Worm (Caenorhabditis elegans) whole organism, young adult: ENCODE results near the gene C34H4.2.

Experiments
- B0261.1 ChIP-seq: sonication (generic microtip); optimal IDR thresholded peaks from 2 replicates; lab custom pipeline; 2016; ENCODE audit warnings: mild to moderate bottlenecking, missing genetic modification characterization, moderate library complexity, missing compliant biosample characterization
- D2030.7 ChIP-seq: fragments of 200-800 bp; sonication (Bioruptor generic); IDR thresholded peaks from 2 replicates; pipeline ENCODE4 v1.3.6; 2022; ENCODE audit warnings: missing genetic modification reagents, missing genetic modification characterization, missing compliant biosample characterization
- F10E7.11 ChIP-seq: sonication (generic microtip); optimal IDR thresholded peaks from 2 replicates; lab custom pipeline; 2017; ENCODE audit warnings: mild to moderate bottlenecking, missing genetic modification characterization, moderate library complexity, missing compliant biosample characterization
- F37B4.10 ChIP-seq: fragments of 200-800 bp; sonication (Bioruptor generic); IDR thresholded peaks from 2 replicates; pipeline ENCODE4 v1.3.6; 2022; ENCODE audit warnings: missing genetic modification characterization, missing compliant biosample characterization
- F39B2.1 ChIP-seq: fragments of 200-800 bp; sonication (Bioruptor generic); IDR thresholded peaks from 2 replicates; pipeline ENCODE4 v1.3.6; 2022; ENCODE audit warnings: missing genetic modification reagents, missing genetic modification characterization, missing compliant biosample characterization
- Y53F4B.3 ChIP-seq: fragments of 200-800 bp; sonication (Bioruptor generic); IDR thresholded peaks from 2 replicates; pipeline ENCODE4 v1.3.6; 2022; ENCODE audit warnings: missing genetic modification reagents, missing genetic modification characterization, missing compliant biosample characterization
- Y53G8AR.9 ChIP-seq: fragments of 200-800 bp; sonication (Bioruptor generic); conservative IDR thresholded peaks from 2 replicates; pipeline ENCODE4 v1.3.6; 2022; ENCODE audit warnings: missing genetic modification reagents, missing genetic modification characterization, missing compliant biosample characterization
- ZK185.1 ChIP-seq: sonication (generic microtip); optimal IDR thresholded peaks from 2 replicates; lab custom pipeline; 2016; ENCODE audit warnings: mild to moderate bottlenecking, missing genetic modification characterization, missing compliant biosample characterization; ENCODE audit not compliant: poor library complexity, severe bottlenecking
- attf-5 ChIP-seq: fragments of 200-800 bp; sonication (Bioruptor generic); optimal IDR thresholded peaks from 2 replicates; lab custom pipeline; 2018; ENCODE audit warnings: mild to moderate bottlenecking, missing genetic modification characterization, missing compliant biosample characterization
- bed-1 ChIP-seq: fragments of 200-800 bp; sonication (Bioruptor generic); IDR thresholded peaks from 2 replicates; pipeline ENCODE4 v1.3.6; 2022; ENCODE audit warnings: missing genetic modification reagents, missing genetic modification characterization, missing compliant biosample characterization
- ceh-79 ChIP-seq: sonication (generic microtip); optimal IDR thresholded peaks from 2 replicates; lab custom pipeline; 2017; ENCODE audit warnings: mild to moderate bottlenecking, missing genetic modification characterization, missing compliant biosample characterization
- die-1 ChIP-seq: sonication (generic microtip); optimal IDR thresholded peaks from 2 replicates; lab custom pipeline; 2016; ENCODE audit warnings: missing genotype, mild to moderate bottlenecking, missing genetic modification characterization, missing compliant biosample characterization
- dox-1 ChIP-seq: fragments of 200-800 bp; sonication (Bioruptor generic); IDR thresholded peaks from 2 replicates; pipeline ENCODE4 v1.3.6; 2022; ENCODE audit warnings: missing genetic modification reagents, missing genetic modification characterization, missing compliant biosample characterization
- ekl-4 ChIP-seq: fragments of 200-800 bp; sonication (Bioruptor generic); IDR thresholded peaks from 2 replicates; pipeline ENCODE4 v1.3.6; 2022; ENCODE audit warnings: missing genetic modification reagents, missing genetic modification characterization, missing compliant biosample characterization
- him-1 ChIP-seq: sonication (generic microtip); optimal IDR thresholded peaks from 2 replicates; lab custom pipeline; 2016; ENCODE audit warnings: missing genotype, missing genetic modification reagents, missing genetic modification characterization, missing compliant biosample characterization
- hmg-20 ChIP-seq: fragments of 200-800 bp; sonication (Bioruptor generic); IDR thresholded peaks from 2 replicates; pipeline ENCODE4 v1.3.6; 2022; ENCODE audit warnings: missing genetic modification reagents, missing genetic modification characterization, missing compliant biosample characterization
- let-526 ChIP-seq: fragments of 200-800 bp; sonication (Bioruptor generic); IDR thresholded peaks from 2 replicates; pipeline ENCODE4 v1.3.6; 2022; ENCODE audit warnings: missing genetic modification reagents, missing genetic modification characterization, missing compliant biosample characterization
- lir-1 ChIP-seq: fragments of 200-800 bp; sonication (Bioruptor generic); conservative IDR thresholded peaks from 2 replicates; pipeline ENCODE4 v1.3.6; 2022; ENCODE audit warnings: missing genetic modification reagents, missing genetic modification characterization, missing compliant biosample characterization
- lsl-1 ChIP-seq: fragments of 200-800 bp; sonication (Bioruptor generic); optimal IDR thresholded peaks from 2 replicates; lab custom pipeline; 2018; ENCODE audit warnings: mild to moderate bottlenecking, missing genetic modification characterization, moderate library complexity, missing compliant biosample characterization
- madf-10 ChIP-seq: sonication (generic microtip); optimal IDR thresholded peaks from 2 replicates; lab custom pipeline; 2016; ENCODE audit warnings: mild to moderate bottlenecking, missing genetic modification characterization, missing compliant biosample characterization
- madf-6 ChIP-seq: fragments of 200-800 bp; sonication (Bioruptor generic); IDR thresholded peaks from 2 replicates; pipeline ENCODE4 v1.3.6; 2022; ENCODE audit warnings: missing genetic modification reagents, missing genetic modification characterization, missing compliant biosample characterization
- mcd-1 ChIP-seq: fragments of 200-800 bp; sonication (Bioruptor generic); IDR thresholded peaks from 2 replicates; pipeline ENCODE4 v1.3.6; 2022; ENCODE audit warnings: missing genetic modification reagents, missing genetic modification characterization, missing compliant biosample characterization
- mxl-1 ChIP-seq: sonication (generic microtip); optimal IDR thresholded peaks from 2 replicates; lab custom pipeline; 2016; ENCODE audit warnings: missing genetic modification characterization, missing compliant biosample characterization
- nfya-2 ChIP-seq: fragments of 200-800 bp; sonication (Bioruptor generic); IDR thresholded peaks from 2 replicates; pipeline ENCODE4 v1.3.6; 2022; ENCODE audit warnings: missing genetic modification reagents, missing genetic modification characterization, missing compliant biosample characterization
- nhr-120 ChIP-seq: fragments of 200-800 bp; sonication (Bioruptor generic); IDR thresholded peaks from 2 replicates; pipeline ENCODE4 v1.3.6; 2022; ENCODE audit warnings: missing genetic modification characterization, missing compliant biosample characterization
- nhr-179 ChIP-seq: sonication (generic microtip); optimal IDR thresholded peaks from 2 replicates; lab custom pipeline; 2016; ENCODE audit warnings: mild to moderate bottlenecking, missing genetic modification characterization, missing compliant biosample characterization
- nhr-27 ChIP-seq: fragments of 200-800 bp; sonication (Bioruptor generic); optimal IDR thresholded peaks from 2 replicates; lab custom pipeline; 2018; ENCODE audit warnings: mild to moderate bottlenecking, missing genetic modification characterization, moderate library complexity, missing compliant biosample characterization
- nhr-80 ChIP-seq: sonication (generic microtip); optimal IDR thresholded peaks from 2 replicates; lab custom pipeline; 2016; ENCODE audit warnings: missing genetic modification characterization, missing compliant biosample characterization
- nhr-90 ChIP-seq: sonication (generic microtip); optimal IDR thresholded peaks from 2 replicates; lab custom pipeline; 2016; ENCODE audit warnings: missing genotype, mild to moderate bottlenecking, missing genetic modification characterization, missing compliant biosample characterization
- pha-4 ChIP-seq: fragments of 150-350 bp; sonication (generic microtip); optimal IDR thresholded peaks from 2 replicates; lab custom pipeline; 2014; ENCODE audit warnings: missing biosample characterization, missing genetic modification reagents, missing genetic modification characterization
- rcor-1 ChIP-seq: fragments of 200-800 bp; sonication (Bioruptor generic); IDR thresholded peaks from 2 replicates; pipeline ENCODE4 v1.3.6; 2022; ENCODE audit warnings: missing genetic modification reagents, missing genetic modification characterization, missing compliant biosample characterization
- rec-8 ChIP-seq, 2 experiments: sonication (generic microtip); optimal IDR thresholded peaks; 2 replicates each; lab custom pipeline; 2016; ENCODE audit warnings: mild to moderate bottlenecking in 2 of 2, missing genetic modification characterization in 2 of 2, missing genetic modification reagents in 2 of 2, missing genotype in 2 of 2, missing biosample characterization in 1 of 2, missing compliant biosample characterization in 1 of 2, moderate library complexity in 1 of 2
- rpc-1 ChIP-seq, 2 experiments: fragments of 150-350 bp in 1 of 2; sonication (generic microtip) in 1 of 2; optimal IDR thresholded peaks; 2 replicates each; lab custom pipeline; 2014 to 2018; ENCODE audit warnings: missing biosample characterization in 1 of 2, missing genetic modification characterization in 1 of 2, missing genetic modification reagents in 1 of 2, missing genotype in 1 of 2
- sea-2 ChIP-seq: fragments of 200-800 bp; sonication (Bioruptor generic); IDR thresholded peaks from 2 replicates; pipeline ENCODE4 v1.3.6; 2022; ENCODE audit warnings: missing genetic modification characterization, missing compliant biosample characterization
- snpc-1.1 ChIP-seq: sonication (generic microtip); optimal IDR thresholded peaks from 2 replicates; lab custom pipeline; 2017; ENCODE audit warnings: missing genetic modification characterization, mild to moderate bottlenecking, missing compliant biosample characterization, antibody characterized with exemption, moderate library complexity, missing genotype, missing genetic modification reagents; ENCODE audit not compliant: insufficient read depth
- snpc-1.3 ChIP-seq: sonication (generic microtip); optimal IDR thresholded peaks from 2 replicates; lab custom pipeline; 2017; ENCODE audit warnings: missing genetic modification characterization, mild to moderate bottlenecking, missing compliant biosample characterization, antibody characterized with exemption, moderate library complexity, missing genotype, missing genetic modification reagents; ENCODE audit not compliant: insufficient read depth
- somi-1 ChIP-seq: fragments of 200-800 bp; sonication (Bioruptor generic); optimal IDR thresholded peaks from 2 replicates; lab custom pipeline; 2018; ENCODE audit warnings: mild to moderate bottlenecking, missing genetic modification characterization, missing compliant biosample characterization
- sptf-2 ChIP-seq: fragments of 200-800 bp; sonication (Bioruptor generic); optimal IDR thresholded peaks from 2 replicates; lab custom pipeline; 2018; ENCODE audit warnings: mild to moderate bottlenecking, missing genetic modification characterization, missing compliant biosample characterization
- tbp1 ChIP-seq: fragments of 200-800 bp; sonication (Bioruptor generic); optimal IDR thresholded peaks from 2 replicates; lab custom pipeline; 2018; ENCODE audit warnings: mild to moderate bottlenecking, missing genetic modification characterization, missing compliant biosample characterization
- zfh-2 ChIP-seq: fragments of 200-800 bp; sonication (Bioruptor generic); conservative IDR thresholded peaks from 2 replicates; pipeline ENCODE4 v1.3.6; 2022; ENCODE audit warnings: missing genetic modification reagents, missing genetic modification characterization, missing compliant biosample characterization
- ztf-22 ChIP-seq: fragments of 200-800 bp; sonication (Bioruptor generic); optimal IDR thresholded peaks from 2 replicates; lab custom pipeline; 2018; ENCODE audit warnings: mild to moderate bottlenecking, missing genetic modification characterization, moderate library complexity, missing compliant biosample characterization

Gene C34H4.2

DNA sequence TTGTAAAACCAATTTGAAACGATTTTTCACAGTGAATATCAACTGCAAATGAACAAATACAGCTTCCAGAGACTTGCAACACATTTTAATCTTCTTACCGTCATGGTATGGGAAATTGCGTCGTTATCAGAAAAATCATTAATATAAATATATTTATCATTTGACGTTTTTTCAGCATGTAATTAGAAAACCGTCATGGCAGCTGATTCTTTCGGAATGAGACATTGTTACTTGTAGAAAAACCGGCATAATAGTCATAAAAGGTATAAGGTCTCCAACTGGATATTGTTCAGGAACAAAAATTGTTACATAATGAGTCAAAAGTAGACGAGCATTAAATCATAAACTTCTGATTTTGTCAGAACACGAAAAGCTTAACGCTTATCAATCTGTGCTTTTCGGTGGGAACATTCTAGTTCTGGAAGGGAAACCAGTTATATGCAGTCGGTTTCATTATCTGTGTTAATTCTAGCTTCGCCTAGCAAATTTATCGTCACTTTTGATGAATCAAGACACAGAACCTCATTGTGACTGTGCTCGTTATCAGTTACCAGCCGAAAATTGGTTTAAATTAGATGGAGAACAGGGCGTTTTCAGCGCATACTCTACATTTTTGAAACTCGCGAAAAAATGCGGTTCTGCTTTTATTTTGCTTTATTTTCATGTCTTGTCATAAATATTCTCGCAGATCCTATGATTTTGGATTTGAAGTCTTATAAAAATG is at the start of gene C34H4.2:
Gene C34H4.2, plus strand, starts transcription at position 558 of the 724 bp plus-strand sequence.
- TF ChIP-seq nhr-80 (peak; percentile 46), nfya-2 (GFP tag; lab: Robert Waterston, UW) (no peak)

DNA sequence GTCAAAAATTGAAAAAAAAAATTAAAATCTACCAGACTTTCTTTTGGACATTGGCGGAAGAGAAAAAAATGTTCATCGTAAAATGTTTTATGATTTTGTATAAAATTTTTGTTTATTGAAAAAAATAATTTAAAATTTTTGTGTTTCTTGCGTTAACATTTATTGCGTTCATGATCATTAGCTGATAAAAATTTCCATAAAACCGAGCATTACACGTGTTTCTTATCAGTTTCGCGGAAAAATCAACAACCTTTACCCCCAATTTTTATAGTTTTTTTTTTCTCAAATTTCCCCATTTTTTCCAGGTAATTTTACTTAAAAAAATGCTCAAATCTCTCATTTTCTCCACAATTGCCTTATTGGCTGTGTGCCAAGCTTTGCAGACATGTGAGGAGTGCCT is 43.3 kb upstream of the C34H4.2 start, which contains the start of gene txt-4:
Gene txt-4, plus strand, starts transcription at position 324 of the 400 bp plus-strand sequence.
- TF ChIP-seq nhr-80: peak; percentile 24
- TF ChIP-seq hmg-20 (GFP tag; lab: Robert Waterston, UW): no peak
- TF ChIP-seq, all 124 proteins: peak for 1

DNA sequence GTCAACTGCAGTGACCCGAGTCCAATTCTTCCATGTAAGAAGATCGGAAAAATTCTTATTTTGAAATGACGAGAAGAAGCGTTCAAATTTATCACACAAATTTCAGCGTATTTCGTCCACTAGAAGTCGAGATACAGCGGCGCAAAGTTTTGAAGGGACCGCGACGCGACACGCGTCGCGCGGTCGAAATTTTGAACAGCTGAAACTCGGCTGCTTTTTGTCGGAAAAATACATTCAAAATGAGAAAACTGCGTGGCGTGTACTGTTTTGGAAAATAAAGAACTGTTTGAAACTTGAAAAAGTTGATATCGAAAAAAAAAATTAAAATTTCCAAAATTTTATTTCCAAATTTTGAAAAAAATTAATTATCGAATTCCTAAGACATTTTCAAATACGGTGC is 40.6 kb upstream of the C34H4.2 start:
- TF ChIP-seq lir-1 (GFP tag; lab: Robert Waterston, UW) (no peak), Y53G8AR.9 (no peak), pha-4 (no peak), nhr-27 (no peak), die-1 (no peak), bed-1 (GFP tag; lab: Robert Waterston, UW) (no peak), nhr-179 (tag; lab: Kevin White, UChicago) (no peak)
- TF ChIP-seq, all 124 proteins: peak for 0

DNA sequence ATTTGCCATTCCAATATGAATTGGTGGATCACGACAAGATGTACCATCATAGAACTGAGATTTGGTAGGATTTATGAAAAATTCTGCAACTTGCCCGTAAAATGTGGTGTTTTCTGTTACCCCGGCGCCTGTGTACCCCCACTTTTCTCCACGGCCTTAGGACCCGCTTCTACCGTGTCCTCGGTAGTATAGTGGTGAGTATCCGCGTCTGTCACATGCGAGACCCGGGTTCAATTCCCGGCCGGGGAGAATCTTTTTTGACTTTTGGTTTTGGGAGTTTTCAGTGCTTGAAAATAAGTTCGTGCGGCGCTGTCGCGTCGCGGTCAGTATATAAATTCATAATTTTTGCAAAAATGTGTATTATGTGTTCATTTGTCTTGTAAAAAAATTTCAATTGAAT is 39.1 kb upstream of the C34H4.2 start:
- TF ChIP-seq F39B2.1 (GFP tag; lab: Robert Waterston, UW) (no peak), rpc-1 (optimal IDR thresholded peaks at IDR 0.05; lab: Kevin White, UChicago) (peak; percentile 65), rpc-1 (tag; optimal IDR thresholded peaks at IDR 0.05; lab: Kevin White, UChicago) (peak; percentile 83), him-1 (tag; lab: Kevin White, UChicago) (peak; percentile 83), madf-10 (peak; percentile 12), F37B4.10 (no peak), ekl-4 (GFP tag; lab: Robert Waterston, UW) (no peak), ztf-22 (GFP tag; lab: Kevin White, UChicago) (no peak), dox-1 (GFP tag; lab: Robert Waterston, UW) (peak; percentile 52; the same call in 1 of the 2 replicates), ceh-79 (tag; lab: Kevin White, UChicago) (no peak), pha-4 (no peak), lsl-1 (GFP tag; lab: Kevin White, UChicago) (peak; percentile 9), zfh-2 (GFP tag; lab: Robert Waterston, UW) (0 out of 2 replicates have a peak, but pooled peaks have one; percentile 32), sptf-2 (GFP tag; lab: Kevin White, UChicago) (no peak), rec-8 (tag; optimal IDR thresholded peaks at IDR 0.05; lab: Kevin White, UChicago) (peak in 1 of 2 experiments; percentile 25), somi-1 (GFP tag; lab: Kevin White, UChicago) (no peak), F10E7.11 (tag; lab: Kevin White, UChicago) (no peak), B0261.1 (tag; lab: Kevin White, UChicago) (peak; percentile 74), bed-1 (GFP tag; lab: Robert Waterston, UW) (no peak), nhr-90 (tag; lab: Kevin White, UChicago) (peak; percentile 12), snpc-1.3 (peak; percentile 14), attf-5 (GFP tag; lab: Kevin White, UChicago) (peak; percentile 25), D2030.7 (peak; percentile 56; the same call in 1 of the 2 replicates), mxl-1 (tag; lab: Kevin White, UChicago) (peak; percentile 21), madf-6 (GFP tag; lab: Robert Waterston, UW) (0 out of 2 replicates have a peak, but pooled peaks have one; percentile 31), mcd-1 (GFP tag; lab: Robert Waterston, UW) (peak; percentile 37; the same call in 1 of the 2 replicates), tbp1 (GFP tag; lab: Kevin White, UChicago) (peak; percentile 88), let-526 (GFP tag; lab: Robert Waterston, UW) (no peak), sea-2 (GFP tag; lab: Robert Waterston, UW) (no peak), snpc-1.1 (tag; lab: Kevin White, UChicago) (peak; percentile 27), rcor-1 (0 out of 2 replicates have a peak, but pooled peaks have one; percentile 27), ZK185.1 (no peak), Y53F4B.3 (GFP tag; lab: Robert Waterston, UW) (0 out of 2 replicates have a peak, but pooled peaks have one; percentile 19), nhr-120 (GFP tag; lab: Robert Waterston, UW) (0 out of 2 replicates have a peak, but pooled peaks have one; percentile 59)
